Fruit fly (Drosophila melanogaster) whole organism, pupa: Measurements from ENCODE around the gene CG4770.

Source experiments
- CG10348 ChIP-seq: fragments of 200-800 bp; sonication (Bioruptor generic); IDR thresholded peaks from 2 replicates; pipeline ENCODE4 v1.3.6; 2022; ENCODE audit warnings: missing biosample characterization, missing genetic modification characterization
- CG12605 ChIP-seq: fragments of 200-800 bp; sonication (Bioruptor generic); IDR thresholded peaks from 2 replicates; pipeline ENCODE4 v1.3.6; 2022; ENCODE audit warnings: missing biosample characterization, missing genetic modification characterization
- CG13204 ChIP-seq: fragments of 200-800 bp; sonication (Bioruptor generic); optimal IDR thresholded peaks from 2 replicates; lab custom pipeline; 2018; ENCODE audit warnings: missing biosample characterization, mild to moderate bottlenecking, missing genetic modification characterization, moderate library complexity
- CG14655 ChIP-seq: fragments of 200-800 bp; sonication (Bioruptor generic); optimal IDR thresholded peaks from 3 replicates; lab custom pipeline; 2017; ENCODE audit warnings: mild to moderate bottlenecking, missing biosample characterization, missing genetic modification reagents, missing genetic modification characterization
- CG15710 ChIP-seq: fragments of 200-800 bp; sonication (Bioruptor generic); optimal IDR thresholded peaks from 2 replicates; lab custom pipeline; 2018; ENCODE audit warnings: missing biosample characterization, mild to moderate bottlenecking, missing genetic modification characterization, moderate library complexity
- CG17806 ChIP-seq: fragments of 200-800 bp; sonication (Bioruptor generic); optimal IDR thresholded peaks from 2 replicates; lab custom pipeline; 2018; ENCODE audit warnings: missing biosample characterization, mild to moderate bottlenecking, missing genetic modification characterization, moderate library complexity
- CG32121 ChIP-seq: fragments of 200-800 bp; sonication (Bioruptor generic); IDR thresholded peaks from 2 replicates; pipeline ENCODE4 v1.3.6; 2022; ENCODE audit warnings: missing biosample characterization, missing genetic modification characterization
- CG34367 ChIP-seq: fragments of 200-800 bp; sonication (Bioruptor generic); optimal IDR thresholded peaks from 2 replicates; lab custom pipeline; 2018; ENCODE audit warnings: missing biosample characterization, mild to moderate bottlenecking, missing genetic modification characterization
- CG4496 ChIP-seq: fragments of 200-800 bp; sonication (Bioruptor generic); IDR thresholded peaks from 3 replicates; pipeline ENCODE4 v1.3.6; 2022; ENCODE audit warnings: missing biosample characterization, missing genetic modification characterization
- CG8301 ChIP-seq: fragments of 200-800 bp; sonication (Bioruptor generic); optimal IDR thresholded peaks from 2 replicates; lab custom pipeline; 2018; ENCODE audit warnings: missing biosample characterization, mild to moderate bottlenecking, missing genetic modification characterization
- CG9948 ChIP-seq: fragments of 200-800 bp; sonication (Bioruptor generic); optimal IDR thresholded peaks from 2 replicates; lab custom pipeline; 2018; ENCODE audit warnings: missing biosample characterization, mild to moderate bottlenecking, missing genetic modification characterization, moderate library complexity
- D1 ChIP-seq: fragments of 200-800 bp; sonication (Bioruptor generic); optimal IDR thresholded peaks from 2 replicates; lab custom pipeline; 2018; ENCODE audit warnings: missing biosample characterization, mild to moderate bottlenecking, missing genetic modification characterization, moderate library complexity
- EcR ChIP-seq: fragments of 200-800 bp; sonication (Bioruptor generic); optimal IDR thresholded peaks from 3 replicates; lab custom pipeline; 2019; ENCODE audit warnings: missing biosample characterization, missing genetic modification characterization, mild to moderate bottlenecking, moderate library complexity, missing genetic modification reagents
- Ets98B ChIP-seq: fragments of 200-800 bp; sonication (Bioruptor generic); IDR thresholded peaks from 2 replicates; pipeline ENCODE4 v1.3.6; 2022; ENCODE audit warnings: missing biosample characterization, missing genetic modification characterization
- Pif1A ChIP-seq: fragments of 200-800 bp; sonication (Bioruptor generic); optimal IDR thresholded peaks from 3 replicates; lab custom pipeline; 2016; ENCODE audit warnings: missing biosample characterization, missing genetic modification characterization
- Pif1B ChIP-seq: fragments of 200-800 bp; sonication (Bioruptor generic); optimal IDR thresholded peaks from 3 replicates; lab custom pipeline; 2016; ENCODE audit warnings: missing biosample characterization, missing genetic modification characterization
- Snoo ChIP-seq: fragments of 200-800 bp; sonication (Bioruptor generic); optimal IDR thresholded peaks from 3 replicates; lab custom pipeline; 2017; ENCODE audit warnings: missing biosample characterization, mild to moderate bottlenecking, missing genetic modification characterization, inconsistent platforms
- fd96Ca ChIP-seq: fragments of 200-800 bp; sonication (Bioruptor generic); IDR thresholded peaks from 3 replicates; pipeline ENCODE4 v1.3.6; 2022; ENCODE audit warnings: missing biosample characterization, missing genetic modification characterization
- gl ChIP-seq: fragments of 200-800 bp; sonication (Bioruptor generic); optimal IDR thresholded peaks from 2 replicates; lab custom pipeline; 2018; ENCODE audit warnings: missing biosample characterization, mild to moderate bottlenecking, missing genetic modification characterization
- rn ChIP-seq: fragments of 200-800 bp; sonication (Bioruptor generic); IDR thresholded peaks from 2 replicates; pipeline ENCODE4 v1.3.6; 2022; ENCODE audit warnings: missing biosample characterization, missing genetic modification characterization

Gene CG4770

dm6 chr3R:19948143-19948542, 29.8 kb downstream of the CG4770 start, which contains the start of gene CG4783:
CG4783 (plus strand) TSS chr3R:19948443.
- TF ChIP-seq gl (tag; lab: Kevin White, UChicago), result no peak
- TF ChIP-seq CG13204 (GFP tag; lab: Kevin White, UChicago), result no peak
- TF ChIP-seq Pif1A (GFP tag; lab: Kevin White, UChicago), result no peak
- no peak for TF ChIP-seq Pif1B (GFP tag; lab: Kevin White, UChicago)
- TF ChIP-seq EcR, result no peak
- TF ChIP-seq D1 (tag; lab: Kevin White, UChicago), result no peak
- TF ChIP-seq rn (GFP tag; lab: Robert Waterston, UW), result no peak
- no peak for TF ChIP-seq CG32121 (GFP tag; lab: Robert Waterston, UW)
- TF ChIP-seq CG10348 (GFP tag; lab: Robert Waterston, UW), result no peak
- no peak for TF ChIP-seq fd96Ca (GFP tag; lab: Robert Waterston, UW)
- no peak for TF ChIP-seq CG17806
- no peak for TF ChIP-seq CG14655
- no peak for TF ChIP-seq CG8301 (tag; lab: Kevin White, UChicago)

- no peak for TF ChIP-seq CG34367 (tag; lab: Kevin White, UChicago)
- no peak for TF ChIP-seq CG12605 (GFP tag; lab: Robert Waterston, UW)
- TF ChIP-seq CG9948 (tag; lab: Kevin White, UChicago), result no peak
- no peak for TF ChIP-seq CG17806
- no peak for TF ChIP-seq D1 (tag; lab: Kevin White, UChicago)
- no peak for TF ChIP-seq gl (tag; lab: Kevin White, UChicago)
- no peak for TF ChIP-seq EcR
- TF ChIP-seq Snoo (tag; lab: Kevin White, UChicago), result no peak
- no peak for TF ChIP-seq CG13204 (GFP tag; lab: Kevin White, UChicago)
- TF ChIP-seq CG4496 (GFP tag; lab: Robert Waterston, UW), result no peak
- no peak for TF ChIP-seq CG32121 (GFP tag; lab: Robert Waterston, UW)
- no peak for TF ChIP-seq fd96Ca (GFP tag; lab: Robert Waterston, UW)
- TF ChIP-seq CG14655, result no peak
- TF ChIP-seq Ets98B (GFP tag; lab: Robert Waterston, UW), result no peak
- TF ChIP-seq CG15710 (tag; lab: Kevin White, UChicago), result no peak
- no peak for TF ChIP-seq CG10348 (GFP tag; lab: Robert Waterston, UW)
- TF ChIP-seq Pif1A (GFP tag; lab: Kevin White, UChicago), result no peak
- TF ChIP-seq Pif1B (GFP tag; lab: Kevin White, UChicago), result no peak
- TF ChIP-seq, all 21 proteins: peak for 0
Measured at dm6 chr3R:19968695-19969094, 50.4 kb downstream of the CG4770 start.
